Worm (Caenorhabditis elegans) whole organism, mixed stage, embryonic: Measurements from ENCODE around the gene Y55F3BR.2.

Source experiments
- blmp-1 ChIP-seq: fragments of 150-350 bp; optimal IDR thresholded peaks from 2 replicates; lab custom pipeline; 2014; ENCODE audit warnings: missing biosample characterization, missing genetic modification characterization
- ceh-83 ChIP-seq: fragments of 200-800 bp; sonication (Bioruptor generic); optimal IDR thresholded peaks from 2 replicates; lab custom pipeline; 2018; ENCODE audit warnings: mild to moderate bottlenecking, missing genetic modification characterization, missing compliant biosample characterization
- elt-1 ChIP-seq: sonication (generic microtip); optimal IDR thresholded peaks from 2 replicates; lab custom pipeline; 2017; ENCODE audit warnings: missing genetic modification characterization, mild to moderate bottlenecking, missing compliant biosample characterization, antibody characterized with exemption, moderate library complexity, borderline replicate concordance; ENCODE audit not compliant: insufficient read depth
- nhr-12 ChIP-seq: fragments of 150-350 bp; optimal IDR thresholded peaks from 2 replicates; lab custom pipeline; 2014; ENCODE audit warnings: missing biosample characterization, missing genetic modification characterization
- nhr-237 ChIP-seq: fragments of 150-350 bp; optimal IDR thresholded peaks from 2 replicates; lab custom pipeline; 2014; ENCODE audit warnings: missing biosample characterization, missing genetic modification characterization
- snpc-4 ChIP-seq: fragments of 150-350 bp; optimal IDR thresholded peaks from 2 replicates; lab custom pipeline; 2014; ENCODE audit warnings: missing biosample characterization, missing genetic modification characterization
- ztf-11 ChIP-seq: fragments of 150-350 bp; optimal IDR thresholded peaks from 2 replicates; lab custom pipeline; 2014; ENCODE audit warnings: missing biosample characterization, missing genetic modification characterization

DNA sequence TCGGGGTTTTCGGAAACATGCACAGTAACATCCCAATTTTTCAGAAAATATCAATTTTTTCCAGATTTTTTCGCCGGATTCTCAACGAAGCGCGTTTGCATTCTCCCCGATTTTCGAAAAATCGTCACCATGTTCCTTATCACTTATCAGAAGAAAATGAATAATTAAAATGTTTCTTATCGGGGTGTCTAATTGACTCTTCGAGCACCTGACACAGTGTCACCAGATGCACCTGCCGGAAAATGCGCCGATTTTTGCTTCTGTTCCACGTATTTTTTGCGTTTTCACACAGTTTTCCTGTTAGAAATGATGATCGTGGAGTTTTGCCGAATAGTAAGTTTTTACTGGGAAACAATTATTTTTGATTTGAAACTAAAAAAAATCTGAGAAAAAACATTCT, 3.2 kb upstream of the Y55F3BR.2 start:
- TF ChIP-seq elt-1 (tag; lab: Kevin White, UChicago) (no peak), nhr-12 (no peak), ceh-83 (GFP tag; lab: Kevin White, UChicago) (no peak), blmp-1 (tag; lab: Kevin White, UChicago) (no peak), nhr-237 (tag; lab: Kevin White, UChicago) (no peak), ztf-11 (no peak), snpc-4 (tag; lab: Kevin White, UChicago) (no peak)
